In genomic region chrX:1103833-1104232, dm6 we compare ENCODE assay signal across 3 fruit fly cellular contexts.
A peak's percentile ranks its signal among the peaks of the same experiment; 100 is the strongest.
TF ChIP-seq lines count a peak whose summit lies in the region.

No protein-coding gene starts in this region.

- TF ChIP-seq CTCF in whole organism, embryonic (GFP tag; optimal IDR thresholded peaks at IDR 0.05; lab: Kevin White, UChicago): no peak

TF ChIP-seq in whole organism, embryonic, 481 proteins besides CTCF, POLR2A, EP300 and RAD21:
- TF ChIP-seq usp (GFP tag; optimal IDR thresholded peaks at IDR 0.05; lab: Kevin White, UChicago) (no peak), kni (GFP tag; optimal IDR thresholded peaks at IDR 0.05; lab: Kevin White, UChicago) (peak; percentile 6), sqz (GFP tag; optimal IDR thresholded peaks at IDR 0.05; lab: Kevin White, UChicago) (peak; percentile 44), z (GFP tag; IDR thresholded peaks at IDR 0.05; lab: Robert Waterston, UW) (no peak), Drgx (GFP tag; IDR thresholded peaks at IDR 0.05; lab: Robert Waterston, UW) (0 out of 2 replicates have a peak, but pooled peaks have one; percentile 12), crol (GFP tag; IDR thresholded peaks at IDR 0.05; lab: Robert Waterston, UW) (peak; percentile 53), nerfin-2 (GFP tag; IDR thresholded peaks at IDR 0.05; lab: Robert Waterston, UW; ENCODE audit: partially characterized antibody) (no peak), CG10543 (GFP tag; optimal IDR thresholded peaks at IDR 0.05; lab: Kevin White, UChicago) (no peak), CG12659 (GFP tag; optimal IDR thresholded peaks at IDR 0.05; lab: Kevin White, UChicago) (no peak), NC2α (GFP tag; optimal IDR thresholded peaks at IDR 0.05; lab: Kevin White, UChicago) (no peak), Deaf1 (tag; optimal IDR thresholded peaks at IDR 0.05; lab: Kevin White, UChicago) (peak; percentile 82), Dad (GFP tag; optimal IDR thresholded peaks at IDR 0.05; lab: Kevin White, UChicago) (no peak), gcm2 (GFP tag; optimal IDR thresholded peaks at IDR 0.05; lab: Kevin White, UChicago) (no peak), nom (GFP tag; optimal IDR thresholded peaks at IDR 0.05; lab: Kevin White, UChicago) (peak; percentile 42), CG12155 (GFP tag; optimal IDR thresholded peaks at IDR 0.05; lab: Kevin White, UChicago) (no peak), CG32767 (GFP tag; IDR thresholded peaks at IDR 0.05; lab: Robert Waterston, UW) (no peak), Ptx1 (GFP tag; IDR thresholded peaks at IDR 0.05; lab: Robert Waterston, UW) (no peak)

TF ChIP-seq in whole organism, prepupa, 60 proteins besides CTCF, POLR2A, EP300 and RAD21:
- TF ChIP-seq CG9139 (GFP tag; optimal IDR thresholded peaks at IDR 0.05; lab: Kevin White, UChicago) (peak; percentile 6), CG8119 (GFP tag; IDR thresholded peaks at IDR 0.05; lab: Robert Waterston, UW) (no peak), ss (GFP tag; optimal IDR thresholded peaks at IDR 0.05; lab: Kevin White, UChicago) (peak; percentile 27 to 63), Eip78C (GFP tag; lab: Kevin White, UChicago) (peak; percentile 36), cyc (GFP tag; optimal IDR thresholded peaks at IDR 0.05; lab: Kevin White, UChicago) (no peak), CG11294 (GFP tag; IDR thresholded peaks at IDR 0.05; lab: Robert Waterston, UW) (no peak), dsx (GFP tag; optimal IDR thresholded peaks at IDR 0.05; lab: Kevin White, UChicago; ENCODE audit: poor library complexity, severe bottlenecking) (no peak), OdsH (GFP tag; optimal IDR thresholded peaks at IDR 0.05; lab: Kevin White, UChicago) (no peak), eg (GFP tag; IDR thresholded peaks at IDR 0.05; lab: Robert Waterston, UW) (no peak), Met (GFP tag; optimal IDR thresholded peaks at IDR 0.05; lab: Kevin White, UChicago) (no peak), fd59A (GFP tag; optimal IDR thresholded peaks at IDR 0.05; lab: Kevin White, UChicago) (no peak), Sox14 (GFP tag; optimal IDR thresholded peaks at IDR 0.05; lab: Kevin White, UChicago) (no peak), CG6854 (GFP tag; optimal IDR thresholded peaks at IDR 0.05; lab: Kevin White, UChicago) (no peak), CG8319 (GFP tag; optimal IDR thresholded peaks at IDR 0.05; lab: Kevin White, UChicago) (no peak), Blimp-1 (GFP tag; optimal IDR thresholded peaks at IDR 0.05; lab: Kevin White, UChicago) (no peak), CG1621 (tag; optimal IDR thresholded peaks at IDR 0.05; lab: Kevin White, UChicago) (no peak), Smox (GFP tag; optimal IDR thresholded peaks at IDR 0.05; lab: Kevin White, UChicago) (no peak), CG3919 (GFP tag; optimal IDR thresholded peaks at IDR 0.05; lab: Kevin White, UChicago) (no peak), CG6808 (GFP tag; optimal IDR thresholded peaks at IDR 0.05; lab: Kevin White, UChicago) (peak; percentile 31), Sox15 (GFP tag; optimal IDR thresholded peaks at IDR 0.05; lab: Kevin White, UChicago) (no peak), CG16779 (tag; optimal IDR thresholded peaks at IDR 0.05; lab: Kevin White, UChicago) (no peak), fd85E (GFP tag; optimal IDR thresholded peaks at IDR 0.05; lab: Kevin White, UChicago) (no peak), dac (GFP tag; optimal IDR thresholded peaks at IDR 0.05; lab: Kevin White, UChicago) (no peak), Gug (GFP tag; IDR thresholded peaks at IDR 0.05; lab: Robert Waterston, UW) (no peak), spab (GFP tag; optimal IDR thresholded peaks at IDR 0.05; lab: Kevin White, UChicago) (peak; percentile 7), Lpt (GFP tag; optimal IDR thresholded peaks at IDR 0.05; lab: Kevin White, UChicago) (no peak), fkh (GFP tag; optimal IDR thresholded peaks at IDR 0.05; lab: Kevin White, UChicago) (no peak), svp (GFP tag; lab: Kevin White, UChicago) (no peak), CG7368 (GFP tag; optimal IDR thresholded peaks at IDR 0.05; lab: Kevin White, UChicago) (no peak), vri (GFP tag; optimal IDR thresholded peaks at IDR 0.05; lab: Kevin White, UChicago) (no peak)

TF ChIP-seq in whole organism, pupa, 21 proteins besides CTCF, POLR2A, EP300 and RAD21:
- TF ChIP-seq CG8159 (tag; optimal IDR thresholded peaks at IDR 0.05; lab: Kevin White, UChicago): no peak
- no peak for TF ChIP-seq Pif1B (GFP tag; optimal IDR thresholded peaks at IDR 0.05; lab: Kevin White, UChicago)
- TF ChIP-seq Snoo (tag; optimal IDR thresholded peaks at IDR 0.05; lab: Kevin White, UChicago): no peak
- TF ChIP-seq CG17806 (tag; optimal IDR thresholded peaks at IDR 0.05; lab: Kevin White, UChicago): no peak
- no peak for TF ChIP-seq CG13204 (GFP tag; optimal IDR thresholded peaks at IDR 0.05; lab: Kevin White, UChicago)
- TF ChIP-seq CG4496 (GFP tag; IDR thresholded peaks at IDR 0.05; lab: Robert Waterston, UW): 0 out of 3 replicates have a peak, but pooled peaks have one; percentile 10
- TF ChIP-seq rn (GFP tag; IDR thresholded peaks at IDR 0.05; lab: Robert Waterston, UW): no peak
- TF ChIP-seq CG15710 (tag; optimal IDR thresholded peaks at IDR 0.05; lab: Kevin White, UChicago): peak; percentile 28
- TF ChIP-seq D1 (tag; optimal IDR thresholded peaks at IDR 0.05; lab: Kevin White, UChicago): no peak
- no peak for TF ChIP-seq EcR (GFP tag; optimal IDR thresholded peaks at IDR 0.05; lab: Kevin White, UChicago)
- TF ChIP-seq gl (tag; optimal IDR thresholded peaks at IDR 0.05; lab: Kevin White, UChicago): peak; percentile 23
- TF ChIP-seq CG8301 (tag; optimal IDR thresholded peaks at IDR 0.05; lab: Kevin White, UChicago): no peak
- no peak for TF ChIP-seq CG9948 (tag; optimal IDR thresholded peaks at IDR 0.05; lab: Kevin White, UChicago)
- TF ChIP-seq CG34367 (tag; optimal IDR thresholded peaks at IDR 0.05; lab: Kevin White, UChicago): no peak
- no peak for TF ChIP-seq Pif1A (GFP tag; optimal IDR thresholded peaks at IDR 0.05; lab: Kevin White, UChicago)
- no peak for TF ChIP-seq CG10348 (GFP tag; IDR thresholded peaks at IDR 0.05; lab: Robert Waterston, UW)
- TF ChIP-seq fd96Ca (GFP tag; IDR thresholded peaks at IDR 0.05; lab: Robert Waterston, UW): no peak
- TF ChIP-seq CG14655 (GFP tag; optimal IDR thresholded peaks at IDR 0.05; lab: Kevin White, UChicago): peak; percentile 23
- TF ChIP-seq CG12605 (GFP tag; IDR thresholded peaks at IDR 0.05; lab: Robert Waterston, UW): 0 out of 2 replicates have a peak, but pooled peaks have one; percentile 13
- no peak for TF ChIP-seq Ets98B (GFP tag; IDR thresholded peaks at IDR 0.05; lab: Robert Waterston, UW)
- no peak for TF ChIP-seq CG32121 (GFP tag; IDR thresholded peaks at IDR 0.05; lab: Robert Waterston, UW)
